Fruit fly (Drosophila melanogaster) whole organism: ENCODE data around the gene Tbcd.

Experiments
- CG8478 ChIP-seq: fragments of >200 bp; optimal IDR thresholded peaks from 2 replicates; lab custom pipeline; 2018; ENCODE audit warnings: inconsistent platforms
- Dll ChIP-seq: fragments of >200 bp; optimal IDR thresholded peaks from 2 replicates; lab custom pipeline; 2017
- EcR ChIP-seq, 2 experiments: fragments of >200 bp; optimal IDR thresholded peaks; 2 replicates each; lab custom pipeline; 2017; ENCODE audit warnings: missing biosample characterization in 2 of 2, missing genetic modification characterization in 2 of 2, missing genetic modification reagents in 2 of 2
- pan ChIP-seq: fragments of >200 bp; optimal IDR thresholded peaks from 2 replicates; lab custom pipeline; 2017
- psq ChIP-seq: fragments of >200 bp; optimal IDR thresholded peaks from 2 replicates; lab custom pipeline; 2017
- usp ChIP-seq: fragments of >200 bp; optimal IDR thresholded peaks from 2 replicates; lab custom pipeline; 2017; ENCODE audit warnings: missing biosample characterization, missing genetic modification characterization, mixed read lengths

Gene Tbcd

dm6 chr2L:2168184-2168893, 21.0 kb downstream of the Tbcd start:
- TF ChIP-seq Dll (no peak), EcR (GFP tag; optimal IDR thresholded peaks at IDR 0.05; lab: Kevin White, UChicago) (no peak), pan (lab: Kevin White, UChicago) (no peak), psq (no peak), CG8478 (lab: Kevin White, UChicago) (no peak), usp (GFP tag; lab: Kevin White, UChicago) (no peak)

dm6 chr2L:2168894-2169456, 21.7 kb downstream of the Tbcd start:
- TF ChIP-seq EcR (GFP tag; optimal IDR thresholded peaks at IDR 0.05; lab: Kevin White, UChicago) (peak in 1 of 2 experiments; percentile 79), CG8478 (lab: Kevin White, UChicago) (no peak)

dm6 chr2L:2171366-2172078, 24.2 kb downstream of the Tbcd start:
- no peak for TF ChIP-seq psq
- TF ChIP-seq pan (lab: Kevin White, UChicago): no peak
- no peak for TF ChIP-seq Dll
- TF ChIP-seq usp (GFP tag; lab: Kevin White, UChicago): no peak
- TF ChIP-seq EcR (GFP tag; optimal IDR thresholded peaks at IDR 0.05; lab: Kevin White, UChicago): no peak
- TF ChIP-seq CG8478 (lab: Kevin White, UChicago): no peak

dm6 chr2L:2172460-2173121, 25.3 kb downstream of the Tbcd start:
- TF ChIP-seq Dll: no peak
- no peak for TF ChIP-seq usp (GFP tag; lab: Kevin White, UChicago)
- no peak for TF ChIP-seq CG8478 (lab: Kevin White, UChicago)
- no peak for TF ChIP-seq pan (lab: Kevin White, UChicago)
- no peak for TF ChIP-seq psq
- no peak for TF ChIP-seq EcR (GFP tag; optimal IDR thresholded peaks at IDR 0.05; lab: Kevin White, UChicago)

- no peak for TF ChIP-seq CG8478 (lab: Kevin White, UChicago)
- TF ChIP-seq EcR (GFP tag; optimal IDR thresholded peaks at IDR 0.05; lab: Kevin White, UChicago): no peak
- TF ChIP-seq psq: no peak
- TF ChIP-seq usp (GFP tag; lab: Kevin White, UChicago): no peak
- no peak for TF ChIP-seq pan (lab: Kevin White, UChicago)
These were observed 25.9 kb downstream of the Tbcd start for dm6 chr2L:2173191-2173590.

dm6 chr2L:2173604-2174003, 26.3 kb downstream of the Tbcd start:
- TF ChIP-seq CG8478 (lab: Kevin White, UChicago): no peak
- no peak for TF ChIP-seq EcR (GFP tag; optimal IDR thresholded peaks at IDR 0.05; lab: Kevin White, UChicago)
- TF ChIP-seq psq: no peak
- TF ChIP-seq Dll: no peak
- no peak for TF ChIP-seq usp (GFP tag; lab: Kevin White, UChicago)
- no peak for TF ChIP-seq pan (lab: Kevin White, UChicago)

- TF ChIP-seq CG8478 (lab: Kevin White, UChicago) (peak; percentile 24), EcR (GFP tag; optimal IDR thresholded peaks at IDR 0.05; lab: Kevin White, UChicago) (peak; percentile 56 to 73), pan (lab: Kevin White, UChicago) (no peak)
These were observed 27.9 kb downstream of the Tbcd start for dm6 chr2L:2175090-2175830.

- TF ChIP-seq psq (no peak), CG8478 (lab: Kevin White, UChicago) (no peak), usp (GFP tag; lab: Kevin White, UChicago) (no peak), pan (lab: Kevin White, UChicago) (no peak), Dll (no peak), EcR (GFP tag; optimal IDR thresholded peaks at IDR 0.05; lab: Kevin White, UChicago) (no peak)
These were observed 28.8 kb downstream of the Tbcd start for dm6 chr2L:2175930-2176643.

dm6 chr2L:2177312-2177968, 30.1 kb downstream of the Tbcd start:
- TF ChIP-seq pan (lab: Kevin White, UChicago) (no peak), EcR (GFP tag; optimal IDR thresholded peaks at IDR 0.05; lab: Kevin White, UChicago) (no peak), usp (GFP tag; lab: Kevin White, UChicago) (no peak)

- TF ChIP-seq usp (GFP tag; lab: Kevin White, UChicago): no peak
- no peak for TF ChIP-seq pan (lab: Kevin White, UChicago)
- no peak for TF ChIP-seq EcR (GFP tag; optimal IDR thresholded peaks at IDR 0.05; lab: Kevin White, UChicago)
- TF ChIP-seq psq: no peak
- TF ChIP-seq Dll: no peak
- TF ChIP-seq CG8478 (lab: Kevin White, UChicago): no peak
These were observed 30.9 kb downstream of the Tbcd start, which contains the start of gene aop for dm6 chr2L:2177969-2178809. aop (minus strand) TSS chr2L:2178754.
